Worm (Caenorhabditis elegans): ENCODE measurements around the gene cdh-10.

- no peak for TF ChIP-seq F33H1.4 (GFP tag; IDR thresholded peaks at IDR 0.05)
- no peak for TF ChIP-seq F57C9.4 (tag; optimal IDR thresholded peaks at IDR 0.05)
- no peak for TF ChIP-seq F55B11.4 (tag; optimal IDR thresholded peaks at IDR 0.05; ENCODE audit: borderline replicate concordance, insufficient read depth)
- TF ChIP-seq akir-1 (GFP tag; optimal IDR thresholded peaks at IDR 0.05): no peak
- TF ChIP-seq egrh-3 (GFP tag; IDR thresholded peaks at IDR 0.05): no peak
- TF ChIP-seq chd-7 (tag; optimal IDR thresholded peaks at IDR 0.05): no peak
- no peak for TF ChIP-seq madf-10 (tag; optimal IDR thresholded peaks at IDR 0.05)
- no peak for TF ChIP-seq efl-1 (GFP tag; optimal IDR thresholded peaks at IDR 0.05)
- no peak for TF ChIP-seq somi-1 (GFP tag; optimal IDR thresholded peaks at IDR 0.05)
- TF ChIP-seq nhr-80 (tag; optimal IDR thresholded peaks at IDR 0.05): no peak
Observed at ce11 chrIV:2463311-2463710, at the start of gene cdh-10.
